Fruit fly (Drosophila melanogaster) whole organism, embryonic: ENCODE measurements around the gene CG9471.

ENCODE experiments used
- Aef1 ChIP-seq: fragments of 200-800 bp; sonication (Bioruptor generic); IDR thresholded peaks from 3 replicates; pipeline ENCODE4 v1.3.6; 2022; ENCODE audit warnings: missing biosample characterization, missing genetic modification characterization
- CG1024 ChIP-seq: fragments of 200-800 bp; sonication (Bioruptor generic); IDR thresholded peaks from 2 replicates; pipeline ENCODE4 v1.3.6; 2022; ENCODE audit warnings: missing biosample characterization, missing genetic modification characterization
- CG10274 ChIP-seq: fragments of 200-800 bp; sonication (Bioruptor generic); optimal IDR thresholded peaks from 3 replicates; lab custom pipeline; 2017; ENCODE audit warnings: missing biosample characterization, mild to moderate bottlenecking, missing genetic modification characterization
- CG11247 ChIP-seq: fragments of 200-800 bp; sonication (Bioruptor generic); IDR thresholded peaks from 2 replicates; pipeline ENCODE4 v1.3.6; 2022; ENCODE audit warnings: missing biosample characterization, missing genetic modification characterization
- CG1233 ChIP-seq: fragments of 200-800 bp; sonication (Bioruptor generic); optimal IDR thresholded peaks from 4 replicates; lab custom pipeline; 2018; ENCODE audit warnings: missing biosample characterization, mild to moderate bottlenecking, missing genetic modification characterization
- CG12769 ChIP-seq: fragments of 200-800 bp; sonication (Bioruptor generic); optimal IDR thresholded peaks from 2 replicates; lab custom pipeline; 2019; ENCODE audit warnings: missing biosample characterization, mild to moderate bottlenecking, missing genetic modification characterization, moderate library complexity
- CG13123 ChIP-seq: fragments of 200-800 bp; sonication (Bioruptor generic); optimal IDR thresholded peaks from 2 replicates; lab custom pipeline; 2016; ENCODE audit warnings: missing biosample characterization, missing genetic modification characterization
- CG13894 ChIP-seq: fragments of 200-800 bp; sonication (Bioruptor generic); optimal IDR thresholded peaks from 3 replicates; lab custom pipeline; 2018; ENCODE audit warnings: missing biosample characterization, mild to moderate bottlenecking, missing genetic modification characterization, moderate library complexity
- CG17328 ChIP-seq: fragments of 200-800 bp; sonication (Bioruptor generic); IDR thresholded peaks from 2 replicates; pipeline ENCODE4 v1.3.6; 2022; ENCODE audit warnings: missing biosample characterization, missing genetic modification characterization
- CG17568 ChIP-seq: fragments of 200-800 bp; sonication (Bioruptor generic); optimal IDR thresholded peaks from 2 replicates; lab custom pipeline; 2018; ENCODE audit warnings: missing biosample characterization, mild to moderate bottlenecking, missing genetic modification characterization, moderate library complexity
- CG1832 ChIP-seq: fragments of 200-800 bp; sonication (Bioruptor generic); optimal IDR thresholded peaks from 2 replicates; lab custom pipeline; 2017; ENCODE audit warnings: missing biosample characterization, mild to moderate bottlenecking, missing genetic modification characterization, inconsistent platforms
- CG18619 ChIP-seq: fragments of 200-800 bp; sonication (Bioruptor generic); optimal IDR thresholded peaks from 3 replicates; lab custom pipeline; 2017; ENCODE audit warnings: missing biosample characterization, mild to moderate bottlenecking, missing genetic modification characterization
- CG3065 ChIP-seq: fragments of 200-800 bp; sonication (Bioruptor generic); optimal IDR thresholded peaks from 2 replicates; lab custom pipeline; 2016; ENCODE audit warnings: missing biosample characterization, missing genetic modification characterization
- CG6683 ChIP-seq: fragments of 200-800 bp; sonication (Bioruptor generic); optimal IDR thresholded peaks from 2 replicates; lab custom pipeline; 2017; ENCODE audit warnings: missing biosample characterization, mild to moderate bottlenecking, missing genetic modification characterization, missing genetic modification reagents
- CG6791 ChIP-seq: fragments of 200-800 bp; sonication (Bioruptor generic); IDR thresholded peaks from 3 replicates; pipeline ENCODE4 v1.3.6; 2022; ENCODE audit warnings: missing biosample characterization, missing genetic modification characterization; ENCODE audit not compliant: partially characterized antibody
- CG7372 ChIP-seq: fragments of 200-800 bp; sonication (Bioruptor generic); IDR thresholded peaks from 2 replicates; pipeline ENCODE4 v1.3.6; 2022; ENCODE audit warnings: missing biosample characterization, missing genetic modification characterization
- CG9215 ChIP-seq: fragments of 200-800 bp; sonication (Bioruptor generic); IDR thresholded peaks from 2 replicates; pipeline ENCODE4 v1.3.6; 2022; ENCODE audit warnings: missing biosample characterization, missing genetic modification characterization
- CG9932 ChIP-seq: fragments of 200-800 bp; sonication (Bioruptor generic); IDR thresholded peaks from 2 replicates; pipeline ENCODE4 v1.3.6; 2022; ENCODE audit warnings: missing biosample characterization, missing genetic modification characterization
- CHES-1-like ChIP-seq: fragments of 200-800 bp; sonication (Bioruptor generic); optimal IDR thresholded peaks from 2 replicates; lab custom pipeline; 2016; ENCODE audit warnings: missing biosample characterization, missing genetic modification characterization
- D19B ChIP-seq: fragments of 200-800 bp; sonication (Bioruptor generic); optimal IDR thresholded peaks from 2 replicates; lab custom pipeline; 2017; ENCODE audit warnings: missing biosample characterization, mild to moderate bottlenecking, missing genetic modification characterization
- Dbx ChIP-seq: fragments of 200-800 bp; sonication (Bioruptor generic); IDR thresholded peaks from 3 replicates; pipeline ENCODE4 v1.3.6; 2022; ENCODE audit warnings: missing biosample characterization, missing genetic modification characterization
- Dek ChIP-seq: fragments of 200-800 bp; sonication (Bioruptor generic); optimal IDR thresholded peaks from 3 replicates; lab custom pipeline; 2019; ENCODE audit warnings: missing biosample characterization, mild to moderate bottlenecking, missing genetic modification characterization, moderate library complexity
- GATAe ChIP-seq: fragments of 200-800 bp; sonication (Bioruptor generic); conservative IDR thresholded peaks from 2 replicates; pipeline ENCODE4 v1.3.6; 2022; ENCODE audit warnings: missing biosample characterization, missing genetic modification characterization
- HHEX ChIP-seq: fragments of 200-800 bp; sonication (Bioruptor generic); optimal IDR thresholded peaks from 3 replicates; lab custom pipeline; 2017; ENCODE audit warnings: missing biosample characterization, mild to moderate bottlenecking, missing genetic modification characterization, missing genetic modification reagents
- Lim3 ChIP-seq: fragments of 200-800 bp; sonication (Bioruptor generic); IDR thresholded peaks from 2 replicates; pipeline ENCODE4 v1.3.6; 2022; ENCODE audit warnings: missing biosample characterization, missing genetic modification characterization
- MBD-R2 ChIP-seq: fragments of 200-800 bp; sonication (Bioruptor generic); IDR thresholded peaks from 2 replicates; pipeline ENCODE4 v1.3.6; 2022; ENCODE audit warnings: missing biosample characterization, missing genetic modification characterization
- MESR4 ChIP-seq: fragments of 200-800 bp; sonication (Bioruptor generic); optimal IDR thresholded peaks from 2 replicates; lab custom pipeline; 2018; ENCODE audit warnings: missing biosample characterization, mild to moderate bottlenecking, missing genetic modification characterization, moderate library complexity
- Mes4 ChIP-seq: fragments of 200-800 bp; sonication (Bioruptor generic); optimal IDR thresholded peaks from 2 replicates; lab custom pipeline; 2016; ENCODE audit warnings: missing biosample characterization, missing genetic modification characterization
- Ravus ChIP-seq: fragments of 200-800 bp; sonication (Bioruptor generic); IDR thresholded peaks from 2 replicates; pipeline ENCODE4 v1.3.6; 2022; ENCODE audit warnings: missing biosample characterization, missing genetic modification characterization
- Sry-β ChIP-seq: fragments of 200-800 bp; sonication (Bioruptor generic); optimal IDR thresholded peaks from 2 replicates; lab custom pipeline; 2018; ENCODE audit warnings: missing biosample characterization, mild to moderate bottlenecking, missing genetic modification characterization, moderate library complexity
- Vsx1 ChIP-seq: fragments of 200-800 bp; sonication (Bioruptor generic); optimal IDR thresholded peaks from 2 replicates; lab custom pipeline; 2017; ENCODE audit warnings: missing biosample characterization, mild to moderate bottlenecking, missing genetic modification characterization, missing genetic modification reagents
- ab ChIP-seq: fragments of 200-800 bp; sonication (Bioruptor generic); optimal IDR thresholded peaks from 2 replicates; lab custom pipeline; 2016; ENCODE audit warnings: missing biosample characterization, missing genetic modification characterization
- chif ChIP-seq, 2 experiments: fragments of 200-800 bp; sonication (Bioruptor generic); optimal IDR thresholded peaks; 3 replicates each; lab custom pipeline; 2016; ENCODE audit warnings: missing biosample characterization in 2 of 2, missing genetic modification characterization in 2 of 2
- croc ChIP-seq: fragments of 200-800 bp; sonication (Bioruptor generic); conservative IDR thresholded peaks from 3 replicates; pipeline ENCODE4 v1.3.6; 2022; ENCODE audit warnings: missing biosample characterization, missing genetic modification characterization
- da ChIP-seq: fragments of 200-800 bp; sonication (Bioruptor generic); optimal IDR thresholded peaks from 2 replicates; lab custom pipeline; 2016; ENCODE audit warnings: missing biosample characterization, missing genetic modification characterization
- dan ChIP-seq: fragments of 200-800 bp; sonication (Bioruptor generic); IDR thresholded peaks from 2 replicates; pipeline ENCODE4 v1.3.6; 2022; ENCODE audit warnings: missing biosample characterization, missing genetic modification characterization
- dati ChIP-seq: fragments of 200-800 bp; sonication (Bioruptor generic); IDR thresholded peaks from 2 replicates; pipeline ENCODE4 v1.3.6; 2022; ENCODE audit warnings: missing biosample characterization, missing genetic modification characterization
- dimm ChIP-seq: fragments of 200-800 bp; sonication (Bioruptor generic); IDR thresholded peaks from 2 replicates; pipeline ENCODE4 v1.3.6; 2022; ENCODE audit warnings: missing biosample characterization, missing genetic modification characterization
- fd102C ChIP-seq: fragments of 200-800 bp; sonication (Bioruptor generic); optimal IDR thresholded peaks from 2 replicates; lab custom pipeline; 2018; ENCODE audit warnings: missing biosample characterization, mild to moderate bottlenecking, missing genetic modification characterization, moderate library complexity
- gcm ChIP-seq: fragments of 200-800 bp; sonication (Bioruptor generic); optimal IDR thresholded peaks from 2 replicates; lab custom pipeline; 2019; ENCODE audit warnings: missing biosample characterization, mild to moderate bottlenecking, missing genetic modification characterization, moderate library complexity
- gcm2 ChIP-seq: fragments of 200-800 bp; sonication (Bioruptor generic); optimal IDR thresholded peaks from 2 replicates; lab custom pipeline; 2016; ENCODE audit warnings: missing biosample characterization, missing genetic modification characterization
- lab ChIP-seq: fragments of 200-800 bp; sonication (Bioruptor generic); optimal IDR thresholded peaks from 3 replicates; lab custom pipeline; 2017; ENCODE audit warnings: missing biosample characterization, missing genetic modification characterization, mild to moderate bottlenecking, moderate library complexity, missing genetic modification reagents
- peb ChIP-seq: fragments of 200-800 bp; sonication (Bioruptor generic); IDR thresholded peaks from 2 replicates; pipeline ENCODE4 v1.3.6; 2022; ENCODE audit warnings: missing biosample characterization, missing genetic modification characterization
- schlank ChIP-seq: fragments of 200-800 bp; sonication (Bioruptor generic); optimal IDR thresholded peaks from 2 replicates; lab custom pipeline; 2018; ENCODE audit warnings: missing biosample characterization, mild to moderate bottlenecking, missing genetic modification characterization
- sd ChIP-seq: fragments of 200-800 bp; sonication (Bioruptor generic); optimal IDR thresholded peaks from 3 replicates; lab custom pipeline; 2018; ENCODE audit warnings: missing biosample characterization, mild to moderate bottlenecking, missing genetic modification characterization, moderate library complexity
- slou ChIP-seq: fragments of 200-800 bp; sonication (Bioruptor generic); optimal IDR thresholded peaks from 3 replicates; lab custom pipeline; 2016; ENCODE audit warnings: missing biosample characterization, missing genetic modification characterization
- sna ChIP-seq: fragments of 200-800 bp; sonication (Bioruptor generic); IDR thresholded peaks from 2 replicates; pipeline ENCODE4 v1.3.6; 2022; ENCODE audit warnings: missing biosample characterization, missing genetic modification characterization; ENCODE audit not compliant: partially characterized antibody
- sr ChIP-seq: fragments of 200-800 bp; sonication (Bioruptor generic); IDR thresholded peaks from 3 replicates; pipeline ENCODE4 v1.3.6; 2022; ENCODE audit warnings: missing biosample characterization, missing genetic modification characterization
- stc ChIP-seq: fragments of 200-800 bp; sonication (Bioruptor generic); IDR thresholded peaks from 2 replicates; pipeline ENCODE4 v1.3.6; 2022; ENCODE audit warnings: missing biosample characterization, missing genetic modification characterization
- tin ChIP-seq: fragments of 200-800 bp; sonication (Bioruptor generic); optimal IDR thresholded peaks from 3 replicates; lab custom pipeline; 2016; ENCODE audit warnings: missing biosample characterization, missing genetic modification characterization
- zen ChIP-seq: fragments of 200-800 bp; sonication (Bioruptor generic); optimal IDR thresholded peaks from 3 replicates; lab custom pipeline; 2018; ENCODE audit warnings: missing biosample characterization, mild to moderate bottlenecking, missing genetic modification characterization, moderate library complexity

The CG9471 gene

DNA sequence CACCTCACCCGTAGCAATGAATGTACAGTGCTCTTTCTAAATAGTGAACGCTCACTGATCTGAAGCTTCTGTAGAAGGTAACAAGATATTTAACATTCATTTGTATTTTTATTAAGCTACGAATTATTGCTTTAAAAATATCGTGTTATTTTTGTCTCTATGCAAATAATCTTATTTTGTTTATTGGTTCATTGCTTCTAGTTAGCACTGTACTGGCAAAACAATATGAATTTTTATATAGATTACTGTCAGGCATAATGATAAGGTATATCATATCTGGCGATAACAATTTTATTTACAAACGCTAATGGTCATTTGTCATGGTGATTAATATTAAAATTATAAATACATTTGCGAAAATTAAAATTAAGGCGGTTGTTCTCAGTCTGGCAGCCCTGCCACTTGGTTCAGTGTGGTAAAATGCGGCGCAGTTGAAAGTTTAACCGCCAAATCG lies at the start of gene CG9471:
Gene CG9471 (minus strand): TSS at position 24 of the 454 bp plus-strand sequence.
- TF ChIP-seq CG12769 (tag; lab: Kevin White, UChicago) = peak; percentile 92
- peak; percentile 84 for TF ChIP-seq schlank (tag; lab: Kevin White, UChicago)
- peak; percentile 56; the same call in 1 of the 2 replicates for TF ChIP-seq CG1024 (GFP tag; lab: Robert Waterston, UW)
- TF ChIP-seq dati (GFP tag; lab: Robert Waterston, UW) = peak; percentile 81
- TF ChIP-seq CG10274 (GFP tag; lab: Kevin White, UChicago) = peak; percentile 64
- TF ChIP-seq sr (GFP tag; lab: Robert Waterston, UW) = peak; percentile 48; the same call in 1 of the 3 replicates
- TF ChIP-seq GATAe (GFP tag; lab: Robert Waterston, UW) = peak; percentile 88
- peak; percentile 90 for TF ChIP-seq CG11247
- TF ChIP-seq CG18619 (GFP tag; lab: Kevin White, UChicago) = peak; percentile 84
- peak; percentile 91 for TF ChIP-seq CG17328
- peak; percentile 91 for TF ChIP-seq Aef1
- TF ChIP-seq Ravus (GFP tag; lab: Robert Waterston, UW) = peak; percentile 76
- TF ChIP-seq Lim3 (GFP tag; lab: Robert Waterston, UW) = peak; percentile 65; the same call in 1 of the 2 replicates
- peak; percentile 91 for TF ChIP-seq slou (GFP tag; lab: Kevin White, UChicago)
- peak; percentile 88 for TF ChIP-seq zen
- TF ChIP-seq CG13123 = peak; percentile 83
- TF ChIP-seq da (GFP tag; lab: Kevin White, UChicago) = peak; percentile 61
- peak; percentile 94 for TF ChIP-seq gcm (GFP tag; lab: Kevin White, UChicago)
- TF ChIP-seq Vsx1 (GFP tag; lab: Kevin White, UChicago) = peak; percentile 74
- TF ChIP-seq CG1233 = peak; percentile 89
- TF ChIP-seq CG17568 (GFP tag; lab: Kevin White, UChicago) = no peak
- peak; percentile 96 for TF ChIP-seq lab (GFP tag; lab: Kevin White, UChicago)
- peak; percentile 87 for TF ChIP-seq CG9215 (GFP tag; lab: Robert Waterston, UW)
- peak; percentile 80 for TF ChIP-seq croc (GFP tag; lab: Robert Waterston, UW)
- TF ChIP-seq gcm2 = peak; percentile 76
- peak; percentile 79 for TF ChIP-seq MBD-R2 (GFP tag; lab: Robert Waterston, UW)
- TF ChIP-seq ab (GFP tag; lab: Kevin White, UChicago) = peak; percentile 43
- peak; percentile 69 for TF ChIP-seq dan (GFP tag; lab: Robert Waterston, UW)
- TF ChIP-seq CG1832 (GFP tag; lab: Kevin White, UChicago) = no peak
- peak; percentile 91 for TF ChIP-seq Dbx (GFP tag; lab: Robert Waterston, UW)
- peak; percentile 26 for TF ChIP-seq MESR4
- peak; percentile 93 for TF ChIP-seq CG9932
- peak; percentile 60 for TF ChIP-seq CG3065
- peak; percentile 85 for TF ChIP-seq CG6683 (GFP tag; lab: Kevin White, UChicago)
- TF ChIP-seq CG6791 = no peak
- TF ChIP-seq CG13894 (tag; lab: Kevin White, UChicago) = peak; percentile 87
- peak; percentile 88 for TF ChIP-seq tin (GFP tag; lab: Kevin White, UChicago)
- TF ChIP-seq CG7372 (GFP tag; lab: Robert Waterston, UW) = peak; percentile 92
- TF ChIP-seq peb (GFP tag; lab: Robert Waterston, UW) = peak; percentile 88
- peak; percentile 68; the same call in 1 of the 2 replicates for TF ChIP-seq dimm (GFP tag; lab: Robert Waterston, UW)
- peak; percentile 93 for TF ChIP-seq HHEX
- peak; percentile 85 to 89 for TF ChIP-seq chif (GFP tag; optimal IDR thresholded peaks at IDR 0.05; lab: Kevin White, UChicago)
- TF ChIP-seq Sry-β (GFP tag; lab: Kevin White, UChicago) = peak; percentile 10
- TF ChIP-seq D19B (GFP tag; lab: Kevin White, UChicago) = peak; percentile 78
- TF ChIP-seq CHES-1-like (GFP tag; lab: Kevin White, UChicago) = peak; percentile 84
- TF ChIP-seq sna (GFP tag; lab: Robert Waterston, UW) = no peak
- TF ChIP-seq Dek (tag; lab: Kevin White, UChicago) = peak; percentile 90
- TF ChIP-seq sd (tag; lab: Kevin White, UChicago) = peak; percentile 90
- TF ChIP-seq stc (GFP tag; lab: Robert Waterston, UW) = peak; percentile 94
- TF ChIP-seq Mes4 = peak; percentile 83
- TF ChIP-seq fd102C = peak; percentile 57
